Fruit fly (Drosophila melanogaster) whole organism, prepupa: ENCODE results near the gene Vps15.
A peak's percentile ranks its signal among the peaks of the same experiment; 100 is the strongest.

ENCODE experiments used
- Blimp-1 ChIP-seq: fragments of 200-800 bp; sonication (Bioruptor generic); optimal IDR thresholded peaks from 3 replicates; lab custom pipeline; 2017; ENCODE audit warnings: missing biosample characterization, missing genetic modification characterization, mild to moderate bottlenecking, moderate library complexity, missing genetic modification reagents
- CG10631 ChIP-seq: fragments of 200-800 bp; sonication (Bioruptor generic); optimal IDR thresholded peaks from 2 replicates; lab custom pipeline; 2016; ENCODE audit warnings: missing biosample characterization, missing genetic modification characterization
- CG10669 ChIP-seq: fragments of 200-800 bp; sonication (Bioruptor generic); optimal IDR thresholded peaks from 3 replicates; lab custom pipeline; 2018; ENCODE audit warnings: missing biosample characterization, mild to moderate bottlenecking, missing genetic modification characterization, moderate library complexity
- CG11294 ChIP-seq: fragments of 200-800 bp; sonication (Bioruptor generic); IDR thresholded peaks from 2 replicates; pipeline ENCODE4 v1.3.6; 2022; ENCODE audit warnings: missing biosample characterization, missing genetic modification characterization
- CG11762 ChIP-seq: fragments of 200-800 bp; sonication (Bioruptor generic); optimal IDR thresholded peaks from 3 replicates; lab custom pipeline; 2016; ENCODE audit warnings: missing biosample characterization, missing genetic modification characterization; ENCODE audit not compliant: insufficient read depth
- CG11902 ChIP-seq: fragments of 200-800 bp; sonication (Bioruptor generic); optimal IDR thresholded peaks from 3 replicates; lab custom pipeline; 2016; ENCODE audit warnings: missing biosample characterization, missing genetic modification characterization
- CG16779 ChIP-seq: fragments of 200-800 bp; sonication (Bioruptor generic); optimal IDR thresholded peaks from 3 replicates; lab custom pipeline; 2017; ENCODE audit warnings: missing biosample characterization, mild to moderate bottlenecking, missing genetic modification characterization
- CG3032 ChIP-seq: fragments of 200-800 bp; optimal IDR thresholded peaks from 2 replicates; lab custom pipeline; 2019; ENCODE audit warnings: missing biosample characterization, mild to moderate bottlenecking, missing genetic modification characterization, moderate library complexity
- CG31627 ChIP-seq: fragments of 200-800 bp; sonication (Bioruptor generic); optimal IDR thresholded peaks from 3 replicates; lab custom pipeline; 2016; ENCODE audit warnings: missing biosample characterization, missing genetic modification characterization
- CG34406 ChIP-seq: fragments of 200-800 bp; sonication (Bioruptor generic); optimal IDR thresholded peaks from 3 replicates; lab custom pipeline; 2016; ENCODE audit warnings: missing biosample characterization, missing genetic modification characterization
- CG3919 ChIP-seq: fragments of 200-800 bp; sonication (Bioruptor generic); optimal IDR thresholded peaks from 3 replicates; lab custom pipeline; 2016; ENCODE audit warnings: missing biosample characterization, missing genetic modification characterization
- CG6276 ChIP-seq: fragments of 200-800 bp; sonication (Bioruptor generic); optimal IDR thresholded peaks from 2 replicates; lab custom pipeline; 2017; ENCODE audit warnings: missing biosample characterization, mild to moderate bottlenecking, missing genetic modification characterization
- CG7368 ChIP-seq: fragments of 200-800 bp; sonication (Bioruptor generic); optimal IDR thresholded peaks from 3 replicates; lab custom pipeline; 2016; ENCODE audit warnings: missing biosample characterization, missing genetic modification characterization
- CG8119 ChIP-seq: fragments of 200-800 bp; sonication (Bioruptor generic); IDR thresholded peaks from 3 replicates; pipeline ENCODE4 v1.3.6; 2022; ENCODE audit warnings: missing biosample characterization, missing genetic modification characterization
- CG8632 ChIP-seq: fragments of 200-800 bp; sonication (Bioruptor generic); optimal IDR thresholded peaks from 3 replicates; lab custom pipeline; 2016; ENCODE audit warnings: missing biosample characterization, missing genetic modification characterization
- Eip93F ChIP-seq: fragments of 200-800 bp; sonication (Bioruptor generic); optimal IDR thresholded peaks from 2 replicates; lab custom pipeline; 2016; ENCODE audit warnings: missing biosample characterization, mild to moderate bottlenecking, missing genetic modification characterization
- Hr38 ChIP-seq: sonication (Bioruptor generic); optimal IDR thresholded peaks from 2 replicates; lab custom pipeline; 2016; ENCODE audit warnings: missing biosample characterization, missing genetic modification characterization
- Hr39 ChIP-seq: fragments of 200-800 bp; sonication (Bioruptor generic); optimal IDR thresholded peaks from 2 replicates; lab custom pipeline; 2016; ENCODE audit warnings: missing biosample characterization, missing genetic modification characterization
- Hr4 ChIP-seq: fragments of 200-800 bp; sonication (Bioruptor generic); optimal IDR thresholded peaks from 3 replicates; lab custom pipeline; 2016; ENCODE audit warnings: missing biosample characterization, missing genetic modification characterization
- Lpt ChIP-seq: fragments of 200-800 bp; sonication (Bioruptor generic); optimal IDR thresholded peaks from 3 replicates; lab custom pipeline; 2016; ENCODE audit warnings: missing biosample characterization, missing genetic modification characterization
- Smox ChIP-seq: fragments of 200-800 bp; sonication (Bioruptor generic); optimal IDR thresholded peaks from 3 replicates; lab custom pipeline; 2016; ENCODE audit warnings: missing biosample characterization, missing genetic modification characterization
- Sox102F ChIP-seq: fragments of 200-800 bp; sonication (Bioruptor generic); optimal IDR thresholded peaks from 2 replicates; lab custom pipeline; 2016; ENCODE audit warnings: missing biosample characterization, mild to moderate bottlenecking, missing genetic modification characterization
- Sox14 ChIP-seq: fragments of 200-800 bp; sonication (Bioruptor generic); optimal IDR thresholded peaks from 3 replicates; lab custom pipeline; 2016; ENCODE audit warnings: missing biosample characterization, missing genetic modification characterization
- acj6 ChIP-seq: fragments of 200-800 bp; sonication (Bioruptor generic); optimal IDR thresholded peaks from 3 replicates; lab custom pipeline; 2016; ENCODE audit warnings: missing biosample characterization, missing genetic modification characterization
- cyc ChIP-seq: fragments of 200-800 bp; sonication (Bioruptor generic); optimal IDR thresholded peaks from 3 replicates; lab custom pipeline; 2016; ENCODE audit warnings: missing biosample characterization, missing genetic modification characterization
- dsx ChIP-seq: fragments of 200-800 bp; optimal IDR thresholded peaks from 3 replicates; lab custom pipeline; 2019; ENCODE audit warnings: missing biosample characterization, mild to moderate bottlenecking, missing genetic modification characterization, moderate library complexity; ENCODE audit not compliant: poor library complexity, severe bottlenecking
- eg ChIP-seq: fragments of 200-800 bp; sonication (Bioruptor generic); IDR thresholded peaks from 3 replicates; pipeline ENCODE4 v1.3.6; 2022; ENCODE audit warnings: missing biosample characterization, missing genetic modification characterization
- fd59A ChIP-seq: fragments of 200-800 bp; sonication (Bioruptor generic); optimal IDR thresholded peaks from 2 replicates; lab custom pipeline; 2017; ENCODE audit warnings: missing biosample characterization, mild to moderate bottlenecking, missing genetic modification characterization, missing genetic modification reagents
- fd85E ChIP-seq: fragments of 200-800 bp; sonication (Bioruptor generic); optimal IDR thresholded peaks from 3 replicates; lab custom pipeline; 2016; ENCODE audit warnings: missing biosample characterization, missing genetic modification characterization
- net ChIP-seq: fragments of 200-800 bp; sonication (Bioruptor generic); optimal IDR thresholded peaks from 3 replicates; lab custom pipeline; 2016; ENCODE audit warnings: missing biosample characterization, missing genetic modification characterization
- pdm3 ChIP-seq: fragments of 200-800 bp; sonication (Bioruptor generic); optimal IDR thresholded peaks from 3 replicates; lab custom pipeline; 2016; ENCODE audit warnings: missing biosample characterization, missing genetic modification characterization
- svp ChIP-seq: fragments of 200-800 bp; sonication (Bioruptor generic); peaks from one replicate; lab custom pipeline; 2016; ENCODE audit warnings: missing biosample characterization, missing genetic modification characterization
- topi ChIP-seq: fragments of 200-800 bp; sonication (Bioruptor generic); optimal IDR thresholded peaks from 3 replicates; lab custom pipeline; 2016; ENCODE audit warnings: missing biosample characterization, missing genetic modification characterization
- vri ChIP-seq: fragments of 200-800 bp; sonication (Bioruptor generic); optimal IDR thresholded peaks from 3 replicates; lab custom pipeline; 2016; ENCODE audit warnings: missing biosample characterization, mild to moderate bottlenecking, missing genetic modification characterization

Gene Vps15

dm6 chr3R:9245576-9246200 is at the start of gene Vps15 (continued):
- TF ChIP-seq CG7368 (GFP tag; lab: Kevin White, UChicago), result peak; percentile 47
- peak; percentile 71 for TF ChIP-seq pdm3 (GFP tag; lab: Kevin White, UChicago)
- no peak for TF ChIP-seq Blimp-1 (GFP tag; lab: Kevin White, UChicago)
- TF ChIP-seq Sox14, result peak; percentile 71
- no peak for TF ChIP-seq fd59A (GFP tag; lab: Kevin White, UChicago)
- TF ChIP-seq Eip93F (GFP tag; lab: Kevin White, UChicago), result no peak
- no peak for TF ChIP-seq fd85E (GFP tag; lab: Kevin White, UChicago)
- TF ChIP-seq acj6 (GFP tag; lab: Kevin White, UChicago), result peak; percentile 69
- TF ChIP-seq CG16779 (tag; lab: Kevin White, UChicago), result no peak

DNA sequence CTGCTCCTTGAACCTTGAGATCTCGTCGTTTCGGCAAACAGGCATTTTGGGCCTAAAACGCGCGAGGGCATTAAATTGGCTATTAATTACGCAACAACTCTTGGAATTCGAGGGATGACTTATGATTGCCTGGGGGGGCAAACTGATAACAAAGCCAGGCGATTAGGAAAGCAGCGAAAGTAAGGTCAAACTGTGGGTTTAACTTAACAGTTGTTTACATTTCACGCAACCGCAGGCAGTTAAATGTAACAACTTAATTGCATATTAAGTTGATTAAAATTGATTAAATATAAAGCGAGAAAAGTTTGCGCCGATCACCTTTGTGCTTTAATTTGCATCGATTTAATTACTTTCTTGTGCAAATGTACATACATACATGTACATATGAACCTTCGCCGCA is 42.0 kb upstream of the Vps15 start:
- no peak for TF ChIP-seq CG31627 (GFP tag; lab: Kevin White, UChicago)
- TF ChIP-seq CG34406 (GFP tag; lab: Kevin White, UChicago), result no peak
- TF ChIP-seq eg, result no peak
- no peak for TF ChIP-seq CG3919 (GFP tag; lab: Kevin White, UChicago)
- TF ChIP-seq vri (GFP tag; lab: Kevin White, UChicago), result no peak
- TF ChIP-seq acj6 (GFP tag; lab: Kevin White, UChicago), result no peak
- TF ChIP-seq Blimp-1 (GFP tag; lab: Kevin White, UChicago), result no peak
- TF ChIP-seq CG11902 (GFP tag; lab: Kevin White, UChicago), result no peak
- TF ChIP-seq Smox (GFP tag; lab: Kevin White, UChicago), result no peak
- TF ChIP-seq CG6276 (GFP tag; lab: Kevin White, UChicago), result no peak

dm6 chr3R:9266765-9267164 is 21.1 kb upstream of the Vps15 start, which contains the start of the genes TrpRS and Vps16A:
TrpRS (minus strand) TSS chr3R:9266904.
Vps16A (plus strand) TSS chr3R:9267019.
- no peak for TF ChIP-seq CG10669 (GFP tag; lab: Kevin White, UChicago)
- no peak for TF ChIP-seq CG16779 (tag; lab: Kevin White, UChicago)
- TF ChIP-seq Sox102F (GFP tag; lab: Kevin White, UChicago), result no peak
- TF ChIP-seq CG10631 (GFP tag; lab: Kevin White, UChicago), result no peak
- no peak for TF ChIP-seq Hr38 (GFP tag; lab: Kevin White, UChicago)
- TF ChIP-seq net (GFP tag; lab: Kevin White, UChicago), result no peak
- no peak for TF ChIP-seq Hr39 (GFP tag; lab: Kevin White, UChicago)
- no peak for TF ChIP-seq topi (GFP tag; lab: Kevin White, UChicago)
- TF ChIP-seq CG3032 (tag; lab: Kevin White, UChicago), result no peak
- no peak for TF ChIP-seq CG31627 (GFP tag; lab: Kevin White, UChicago)
- TF ChIP-seq CG8119 (GFP tag; lab: Robert Waterston, UW), result no peak
- no peak for TF ChIP-seq Lpt (GFP tag; lab: Kevin White, UChicago)
- no peak for TF ChIP-seq Hr4
- TF ChIP-seq Eip93F (GFP tag; lab: Kevin White, UChicago), result no peak
- no peak for TF ChIP-seq CG11762 (GFP tag; lab: Kevin White, UChicago)
- no peak for TF ChIP-seq dsx
- no peak for TF ChIP-seq eg
- TF ChIP-seq CG6276 (GFP tag; lab: Kevin White, UChicago), result no peak

dm6 chr3R:9264042-9264441 is 18.4 kb upstream of the Vps15 start, which contains the start of gene sage:
sage (minus strand) TSS chr3R:9264142.
- TF ChIP-seq cyc, result no peak
- no peak for TF ChIP-seq CG11762 (GFP tag; lab: Kevin White, UChicago)
- TF ChIP-seq CG11294 (GFP tag; lab: Robert Waterston, UW), result no peak
- TF ChIP-seq topi (GFP tag; lab: Kevin White, UChicago), result no peak
- no peak for TF ChIP-seq eg
- TF ChIP-seq CG8632 (GFP tag; lab: Kevin White, UChicago), result no peak
- no peak for TF ChIP-seq CG34406 (GFP tag; lab: Kevin White, UChicago)
- TF ChIP-seq svp (GFP tag; lab: Kevin White, UChicago), result no peak
